Fruit fly (Drosophila melanogaster) S2 (cell line): ENCODE data around the gene CG32450.

ENCODE experiments used
- CG8478 ChIP-seq: fragments of >200 bp; optimal IDR thresholded peaks from 2 replicates; lab custom pipeline; 2018
- CTCF ChIP-seq, 2 experiments: fragments of >200 bp; optimal IDR thresholded peaks; 2 replicates each; lab custom pipeline; 2018

DNA sequence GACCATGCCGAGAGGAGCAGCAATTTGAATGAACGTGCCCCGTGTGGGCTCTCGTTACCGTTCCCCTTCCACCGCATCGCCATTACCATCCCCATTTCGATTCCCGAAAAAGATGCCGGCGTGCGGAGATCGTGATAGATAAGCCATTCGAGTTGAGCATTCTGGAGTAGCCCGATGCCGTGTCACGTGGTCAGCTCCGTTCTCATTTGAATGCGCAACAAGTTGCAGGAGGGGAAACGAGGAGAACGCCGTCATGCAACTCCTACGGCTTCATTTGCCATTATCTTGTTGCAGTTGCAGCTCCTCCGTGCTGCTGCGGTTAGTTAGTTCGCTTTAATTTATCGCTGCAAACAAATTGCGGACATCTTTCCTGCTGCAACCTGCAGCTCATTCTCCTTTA, 22.0 kb downstream of the CG32450 start:
- TF ChIP-seq CG8478 (lab: Kevin White, UChicago) = no peak
- TF ChIP-seq CTCF (optimal IDR thresholded peaks at IDR 0.05; lab: Kevin White, UChicago) = no peak
